Fruit fly (Drosophila melanogaster) whole organism, embryonic: ENCODE data around the gene Pvf1.
A peak's percentile ranks its signal among the peaks of the same experiment; 100 is the strongest.

Experiments
- ATbp ChIP-seq: fragments of 200-800 bp; sonication (Bioruptor generic); optimal IDR thresholded peaks from 2 replicates; lab custom pipeline; 2017; ENCODE audit warnings: missing biosample characterization, mild to moderate bottlenecking, missing genetic modification characterization, missing genetic modification reagents
- Ada2b ChIP-seq: fragments of 200-800 bp; sonication (Bioruptor generic); IDR thresholded peaks from 2 replicates; pipeline ENCODE4 v1.3.6; 2022; ENCODE audit warnings: missing biosample characterization, missing genetic modification characterization
- Aef1 ChIP-seq: fragments of 200-800 bp; sonication (Bioruptor generic); IDR thresholded peaks from 3 replicates; pipeline ENCODE4 v1.3.6; 2022; ENCODE audit warnings: missing biosample characterization, missing genetic modification characterization
- CG10654 ChIP-seq: fragments of 200-800 bp; sonication (Bioruptor generic); optimal IDR thresholded peaks from 2 replicates; lab custom pipeline; 2016; ENCODE audit warnings: missing biosample characterization, missing genetic modification characterization
- CG12104 ChIP-seq: fragments of 200-800 bp; sonication (Bioruptor generic); optimal IDR thresholded peaks from 3 replicates; lab custom pipeline; 2016; ENCODE audit warnings: missing biosample characterization, missing genetic modification characterization
- CG12391 ChIP-seq: fragments of 200-800 bp; sonication (Bioruptor generic); optimal IDR thresholded peaks from 3 replicates; lab custom pipeline; 2018; ENCODE audit warnings: missing biosample characterization, mild to moderate bottlenecking, missing genetic modification characterization, moderate library complexity
- CG12942 ChIP-seq: fragments of 200-800 bp; sonication (Bioruptor generic); optimal IDR thresholded peaks from 3 replicates; lab custom pipeline; 2016; ENCODE audit warnings: missing biosample characterization, missing genetic modification characterization
- CG14667 ChIP-seq: fragments of 200-800 bp; sonication (Bioruptor generic); IDR thresholded peaks from 2 replicates; pipeline ENCODE4 v1.3.6; 2022; ENCODE audit warnings: missing biosample characterization, missing genetic modification characterization
- CG1529 ChIP-seq: fragments of 200-800 bp; sonication (Bioruptor generic); optimal IDR thresholded peaks from 3 replicates; lab custom pipeline; 2018; ENCODE audit warnings: missing biosample characterization, missing genetic modification characterization
- CG17359 ChIP-seq: fragments of 200-800 bp; sonication (Bioruptor generic); optimal IDR thresholded peaks from 3 replicates; lab custom pipeline; 2018; ENCODE audit warnings: missing biosample characterization, mild to moderate bottlenecking, missing genetic modification characterization, moderate library complexity
- CG17385 ChIP-seq: fragments of 200-800 bp; sonication (Bioruptor generic); optimal IDR thresholded peaks from 3 replicates; lab custom pipeline; 2018; ENCODE audit warnings: missing biosample characterization, mild to moderate bottlenecking, missing genetic modification characterization
- CG18599 ChIP-seq: fragments of 200-800 bp; sonication (Bioruptor generic); optimal IDR thresholded peaks from 3 replicates; lab custom pipeline; 2017; ENCODE audit warnings: missing biosample characterization, missing genetic modification characterization, mild to moderate bottlenecking, moderate library complexity, missing genetic modification reagents
- CG2875 ChIP-seq: fragments of 200-800 bp; sonication (Bioruptor generic); optimal IDR thresholded peaks from 2 replicates; lab custom pipeline; 2017; ENCODE audit warnings: missing biosample characterization, mild to moderate bottlenecking, missing genetic modification characterization, missing genetic modification reagents
- CG3163 ChIP-seq: fragments of 200-800 bp; sonication (Bioruptor generic); optimal IDR thresholded peaks from 3 replicates; lab custom pipeline; 2016; ENCODE audit warnings: missing biosample characterization, missing genetic modification characterization
- CG34422 ChIP-seq: fragments of 200-800 bp; sonication (Bioruptor generic); IDR thresholded peaks from 3 replicates; pipeline ENCODE4 v1.3.6; 2022; ENCODE audit warnings: missing biosample characterization, missing genetic modification characterization
- CG5953 ChIP-seq: fragments of 200-800 bp; sonication (Bioruptor generic); IDR thresholded peaks from 2 replicates; pipeline ENCODE4 v1.3.6; 2022; ENCODE audit warnings: missing biosample characterization, missing genetic modification characterization
- CG6175 ChIP-seq: fragments of 200-800 bp; sonication (Bioruptor generic); IDR thresholded peaks from 3 replicates; pipeline ENCODE4 v1.3.6; 2022; ENCODE audit warnings: missing biosample characterization, missing genetic modification characterization
- CG6813 ChIP-seq: fragments of 200-800 bp; sonication (Bioruptor generic); optimal IDR thresholded peaks from 2 replicates; lab custom pipeline; 2017; ENCODE audit warnings: missing biosample characterization, missing genetic modification characterization, mild to moderate bottlenecking, moderate library complexity, missing genetic modification reagents
- CG7745 ChIP-seq: fragments of 200-800 bp; sonication (Bioruptor generic); optimal IDR thresholded peaks from 2 replicates; lab custom pipeline; 2018; ENCODE audit warnings: missing biosample characterization, mild to moderate bottlenecking, missing genetic modification characterization, moderate library complexity
- CG7963 ChIP-seq: fragments of 200-800 bp; sonication (Bioruptor generic); IDR thresholded peaks from 3 replicates; pipeline ENCODE4 v1.3.6; 2022; ENCODE audit warnings: missing biosample characterization, missing genetic modification characterization; ENCODE audit not compliant: partially characterized antibody
- CG8281 ChIP-seq: fragments of 200-800 bp; sonication (Bioruptor generic); optimal IDR thresholded peaks from 2 replicates; lab custom pipeline; 2018; ENCODE audit warnings: missing biosample characterization, mild to moderate bottlenecking, missing genetic modification characterization, moderate library complexity
- CG8478 ChIP-seq: fragments of >200 bp; optimal IDR thresholded peaks from 2 replicates; lab custom pipeline; 2018
- CG8944 ChIP-seq: fragments of 200-800 bp; sonication (Bioruptor generic); optimal IDR thresholded peaks from 3 replicates; lab custom pipeline; 2016; ENCODE audit warnings: missing biosample characterization, missing genetic modification characterization
- Gsc ChIP-seq: fragments of 200-800 bp; sonication (Bioruptor generic); IDR thresholded peaks from 2 replicates; pipeline ENCODE4 v1.3.6; 2022; ENCODE audit warnings: missing biosample characterization, missing genetic modification characterization
- Hmr ChIP-seq: fragments of 200-800 bp; sonication (Bioruptor generic); optimal IDR thresholded peaks from 3 replicates; lab custom pipeline; 2017; ENCODE audit warnings: mild to moderate bottlenecking, missing biosample characterization, missing genetic modification reagents, missing genetic modification characterization
- Hsf ChIP-seq: fragments of 200-800 bp; sonication (Bioruptor generic); optimal IDR thresholded peaks from 3 replicates; lab custom pipeline; 2016; ENCODE audit warnings: missing biosample characterization, missing genetic modification characterization
- Lpt ChIP-seq: fragments of >200 bp; optimal IDR thresholded peaks from 2 replicates; lab custom pipeline; 2018; ENCODE audit warnings: missing biosample characterization, missing genetic modification characterization
- NC2β ChIP-seq: fragments of 200-800 bp; sonication (Bioruptor generic); optimal IDR thresholded peaks from 2 replicates; lab custom pipeline; 2016; ENCODE audit warnings: missing biosample characterization, missing genetic modification characterization
- Vsx1 ChIP-seq: fragments of 200-800 bp; sonication (Bioruptor generic); optimal IDR thresholded peaks from 2 replicates; lab custom pipeline; 2017; ENCODE audit warnings: missing biosample characterization, mild to moderate bottlenecking, missing genetic modification characterization, missing genetic modification reagents
- Xrp1 ChIP-seq: fragments of 200-800 bp; sonication (Bioruptor generic); IDR thresholded peaks from 2 replicates; pipeline ENCODE4 v1.3.6; 2022; ENCODE audit warnings: missing biosample characterization, missing genetic modification characterization
- bowl ChIP-seq: fragments of 200-800 bp; sonication (Bioruptor generic); IDR thresholded peaks from 2 replicates; pipeline ENCODE4 v1.3.6; 2022; ENCODE audit warnings: missing biosample characterization, missing genetic modification characterization
- dati ChIP-seq: fragments of 200-800 bp; sonication (Bioruptor generic); IDR thresholded peaks from 2 replicates; pipeline ENCODE4 v1.3.6; 2022; ENCODE audit warnings: missing biosample characterization, missing genetic modification characterization
- dimm ChIP-seq: fragments of 200-800 bp; sonication (Bioruptor generic); IDR thresholded peaks from 2 replicates; pipeline ENCODE4 v1.3.6; 2022; ENCODE audit warnings: missing biosample characterization, missing genetic modification characterization
- eve ChIP-seq, 2 experiments: fragments of >200 bp; optimal IDR thresholded peaks; 2 replicates each; lab custom pipeline; 2017; ENCODE audit warnings: missing biosample characterization in 2 of 2, missing genetic modification characterization in 2 of 2
- ftz-f1 ChIP-seq: fragments of 200-800 bp; sonication (Bioruptor generic); optimal IDR thresholded peaks from 2 replicates; lab custom pipeline; 2016; ENCODE audit warnings: missing biosample characterization, missing genetic modification characterization
- gcm ChIP-seq: fragments of 200-800 bp; sonication (Bioruptor generic); optimal IDR thresholded peaks from 2 replicates; lab custom pipeline; 2019; ENCODE audit warnings: missing biosample characterization, mild to moderate bottlenecking, missing genetic modification characterization, moderate library complexity
- gsb-n ChIP-seq: fragments of 200-800 bp; sonication (Bioruptor generic); optimal IDR thresholded peaks from 3 replicates; lab custom pipeline; 2018; ENCODE audit warnings: missing biosample characterization, mild to moderate bottlenecking, missing genetic modification characterization
- gt ChIP-seq: fragments of 200-800 bp; sonication (Bioruptor generic); IDR thresholded peaks from 2 replicates; pipeline ENCODE4 v1.3.6; 2022; ENCODE audit warnings: missing biosample characterization, missing genetic modification characterization
- ind ChIP-seq: fragments of 200-800 bp; sonication (Bioruptor generic); optimal IDR thresholded peaks from 3 replicates; lab custom pipeline; 2016; ENCODE audit warnings: missing biosample characterization, missing genetic modification characterization
- inv ChIP-seq: fragments of 200-800 bp; sonication (Bioruptor generic); IDR thresholded peaks from 2 replicates; pipeline ENCODE4 v1.3.6; 2022; ENCODE audit warnings: missing biosample characterization, missing genetic modification characterization; ENCODE audit not compliant: partially characterized antibody
- kay ChIP-seq: fragments of 200-800 bp; sonication (Bioruptor generic); optimal IDR thresholded peaks from 2 replicates; lab custom pipeline; 2016; ENCODE audit warnings: missing biosample characterization, missing genetic modification characterization
- nerfin-2 ChIP-seq: fragments of 200-800 bp; sonication (Bioruptor generic); IDR thresholded peaks from 2 replicates; pipeline ENCODE4 v1.3.6; 2022; ENCODE audit warnings: missing biosample characterization, missing genetic modification characterization; ENCODE audit not compliant: partially characterized antibody
- pan ChIP-seq, 4 experiments: fragments of >200 bp in 3 of 4; fragments of 200-800 bp in 1 of 4; sonication (Bioruptor generic) in 1 of 4; optimal IDR thresholded peaks in 3 of 4; IDR thresholded peaks in 1 of 4; 2 replicates each; pipeline versions ENCODE4 v1.3.6 to Lab custom; 2017 to 2022; ENCODE audit warnings: missing biosample characterization in 2 of 4, missing genetic modification characterization in 2 of 4, mixed read lengths in 1 of 4
- pzg ChIP-seq: fragments of 200-800 bp; sonication (Bioruptor generic); optimal IDR thresholded peaks from 3 replicates; lab custom pipeline; 2018; ENCODE audit warnings: missing biosample characterization, mild to moderate bottlenecking, missing genetic modification characterization, moderate library complexity
- sim ChIP-seq: fragments of 200-800 bp; sonication (Bioruptor generic); IDR thresholded peaks from 2 replicates; pipeline ENCODE4 v1.3.6; 2022; ENCODE audit warnings: missing biosample characterization, missing genetic modification characterization
- tll ChIP-seq, 2 experiments: fragments of 200-800 bp in 1 of 2; fragments of >200 bp in 1 of 2; sonication (Bioruptor generic) in 1 of 2; optimal IDR thresholded peaks; 2 replicates each; lab custom pipeline; 2017 to 2019; ENCODE audit warnings: missing biosample characterization in 2 of 2, missing genetic modification characterization in 2 of 2, mild to moderate bottlenecking in 1 of 2, moderate library complexity in 1 of 2
- toy ChIP-seq: fragments of 200-800 bp; sonication (Bioruptor generic); IDR thresholded peaks from 2 replicates; pipeline ENCODE4 v1.3.6; 2022; ENCODE audit warnings: missing biosample characterization, missing genetic modification characterization
- zfh1 ChIP-seq: fragments of 200-800 bp; sonication (Bioruptor generic); IDR thresholded peaks from 3 replicates; pipeline ENCODE4 v1.3.6; 2022; ENCODE audit warnings: missing biosample characterization, missing genetic modification characterization

Gene Pvf1

dm6 chrX:18848338-18849021 lies 16.0 kb downstream of the Pvf1 start, which contains the start of gene shop (continued):
- no peak for TF ChIP-seq CG7745 (tag; lab: Kevin White, UChicago)
- peak; percentile 41; the same call in 1 of the 2 replicates for TF ChIP-seq bowl (GFP tag; lab: Robert Waterston, UW)
- TF ChIP-seq CG12942 (GFP tag; lab: Kevin White, UChicago): peak; percentile 81
- TF ChIP-seq CG6175 (GFP tag; lab: Robert Waterston, UW): peak; percentile 56; the same call in 1 of the 3 replicates
- peak; percentile 88 for TF ChIP-seq ind
- no peak for TF ChIP-seq tll (GFP tag; optimal IDR thresholded peaks at IDR 0.05; lab: Kevin White, UChicago)
- TF ChIP-seq CG6813 (GFP tag; lab: Kevin White, UChicago): peak; percentile 55
- no peak for TF ChIP-seq dati (GFP tag; lab: Robert Waterston, UW)
- peak; percentile 76; the same call in 2 of the 3 replicates for TF ChIP-seq zfh1 (GFP tag; lab: Robert Waterston, UW)
- TF ChIP-seq CG14667 (GFP tag; lab: Robert Waterston, UW): peak; percentile 63
- peak; percentile 26 for TF ChIP-seq CG3163 (GFP tag; lab: Kevin White, UChicago)
- TF ChIP-seq sim (GFP tag; lab: Robert Waterston, UW): 0 out of 2 replicates have a peak, but pooled peaks have one; percentile 25
- TF ChIP-seq CG1529 (GFP tag; lab: Kevin White, UChicago): peak; percentile 73
- TF ChIP-seq Hsf (GFP tag; lab: Kevin White, UChicago): peak; percentile 84
- TF ChIP-seq inv: peak; percentile 36; the same call in 1 of the 2 replicates
- TF ChIP-seq nerfin-2 (GFP tag; lab: Robert Waterston, UW): no peak
- peak; percentile 82 for TF ChIP-seq CG12104 (GFP tag; lab: Kevin White, UChicago)
- TF ChIP-seq CG5953 (GFP tag; lab: Robert Waterston, UW): 0 out of 2 replicates have a peak, but pooled peaks have one; percentile 38
- TF ChIP-seq toy (GFP tag; lab: Robert Waterston, UW): peak; percentile 22; the same call in 1 of the 2 replicates
- peak; percentile 7 for TF ChIP-seq NC2β
- TF ChIP-seq Aef1 (GFP tag; lab: Robert Waterston, UW): peak; percentile 71
- peak; percentile 54 for TF ChIP-seq kay (GFP tag; lab: Kevin White, UChicago)
- no peak for TF ChIP-seq Lpt
- TF ChIP-seq CG17385 (GFP tag; lab: Kevin White, UChicago): peak; percentile 80
- peak; percentile 73 for TF ChIP-seq Xrp1 (GFP tag; lab: Robert Waterston, UW)
- peak; percentile 70 for TF ChIP-seq CG10654 (GFP tag; lab: Kevin White, UChicago)
- peak; percentile 29 for TF ChIP-seq pzg
- TF ChIP-seq pan (optimal IDR thresholded peaks at IDR 0.05; lab: Kevin White, UChicago): no peak
- TF ChIP-seq pan (GFP tag; optimal IDR thresholded peaks at IDR 0.05 in 1 of 2, IDR thresholded peaks at IDR 0.05 in 1 of 2): peak in 1 of 2 experiments; percentile 77
- TF ChIP-seq eve (GFP tag; optimal IDR thresholded peaks at IDR 0.05; lab: Kevin White, UChicago): no peak
- TF ChIP-seq CG34422 (GFP tag; lab: Robert Waterston, UW): peak; percentile 96
- TF ChIP-seq CG12391 (tag; lab: Kevin White, UChicago): peak; percentile 90
- TF ChIP-seq ftz-f1 (GFP tag; lab: Kevin White, UChicago): no peak
- no peak; the same call in 1 of the 2 replicates for TF ChIP-seq gt (GFP tag; lab: Robert Waterston, UW)
- TF ChIP-seq Gsc (GFP tag; lab: Robert Waterston, UW): peak; percentile 36; the same call in 1 of the 2 replicates
- peak; percentile 64 for TF ChIP-seq gsb-n (tag; lab: Kevin White, UChicago)
- TF ChIP-seq dimm (GFP tag; lab: Robert Waterston, UW): 0 out of 2 replicates have a peak, but pooled peaks have one; percentile 29
- TF ChIP-seq CG8478 (lab: Kevin White, UChicago): no peak
- peak; percentile 78 for TF ChIP-seq CG17359
- TF ChIP-seq gcm (GFP tag; lab: Kevin White, UChicago): peak; percentile 74
- TF ChIP-seq CG7963 (GFP tag; lab: Robert Waterston, UW): no peak; the same call in 2 of the 3 replicates
- TF ChIP-seq CG18599 (GFP tag; lab: Kevin White, UChicago): peak; percentile 86
- TF ChIP-seq Hmr (GFP tag; lab: Kevin White, UChicago): peak; percentile 90
- peak; percentile 62 for TF ChIP-seq CG8281
- peak; percentile 69 for TF ChIP-seq CG2875 (GFP tag; lab: Kevin White, UChicago)
- peak; percentile 81 for TF ChIP-seq ATbp (GFP tag; lab: Kevin White, UChicago)
- peak; percentile 69 for TF ChIP-seq Vsx1 (GFP tag; lab: Kevin White, UChicago)
- peak; percentile 76 for TF ChIP-seq CG8944
- TF ChIP-seq Ada2b: peak; percentile 51; the same call in 1 of the 2 replicates
